Worm (Caenorhabditis elegans): Measurements from ENCODE around the gene srg-66.

DNA sequence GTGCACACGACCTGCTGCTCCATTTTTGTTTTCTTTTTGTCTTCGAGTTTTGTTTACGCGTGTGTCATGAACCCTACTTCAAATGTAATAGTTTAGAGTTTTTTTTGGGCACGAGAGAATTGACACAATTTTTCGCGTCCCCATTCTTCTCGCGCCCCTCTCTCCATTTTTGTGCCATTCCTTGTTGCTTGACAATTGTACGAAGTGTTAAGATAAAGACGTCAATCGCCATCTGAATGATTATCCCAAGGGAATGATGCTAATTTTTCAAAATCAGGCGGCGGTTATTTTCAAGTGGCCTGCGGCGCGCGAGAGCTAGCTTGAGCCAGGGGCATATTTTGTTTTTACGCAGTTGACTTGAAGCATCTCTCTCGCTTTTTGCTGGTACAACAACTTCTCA, 39.8 kb downstream of the srg-66 start:
- TF ChIP-seq elt-3 (tag; optimal IDR thresholded peaks at IDR 0.05) (no peak), mls-2 (tag; optimal IDR thresholded peaks at IDR 0.05) (no peak), unc-62 (GFP tag; optimal IDR thresholded peaks at IDR 0.05) (no peak), lsy-2 (tag; optimal IDR thresholded peaks at IDR 0.05) (no peak), zip-8 (tag; optimal IDR thresholded peaks at IDR 0.05) (no peak), elt-1 (tag; optimal IDR thresholded peaks at IDR 0.05; ENCODE audit: borderline replicate concordance, insufficient read depth) (no peak), nhr-76 (tag; optimal IDR thresholded peaks at IDR 0.05) (no peak), nhr-2 (tag; optimal IDR thresholded peaks at IDR 0.05) (no peak)

Data from whole organism, mixed stage, embryonic.